Fruit fly (Drosophila melanogaster): ENCODE data around the gene Elo68beta.

Gene Elo68beta

DNA sequence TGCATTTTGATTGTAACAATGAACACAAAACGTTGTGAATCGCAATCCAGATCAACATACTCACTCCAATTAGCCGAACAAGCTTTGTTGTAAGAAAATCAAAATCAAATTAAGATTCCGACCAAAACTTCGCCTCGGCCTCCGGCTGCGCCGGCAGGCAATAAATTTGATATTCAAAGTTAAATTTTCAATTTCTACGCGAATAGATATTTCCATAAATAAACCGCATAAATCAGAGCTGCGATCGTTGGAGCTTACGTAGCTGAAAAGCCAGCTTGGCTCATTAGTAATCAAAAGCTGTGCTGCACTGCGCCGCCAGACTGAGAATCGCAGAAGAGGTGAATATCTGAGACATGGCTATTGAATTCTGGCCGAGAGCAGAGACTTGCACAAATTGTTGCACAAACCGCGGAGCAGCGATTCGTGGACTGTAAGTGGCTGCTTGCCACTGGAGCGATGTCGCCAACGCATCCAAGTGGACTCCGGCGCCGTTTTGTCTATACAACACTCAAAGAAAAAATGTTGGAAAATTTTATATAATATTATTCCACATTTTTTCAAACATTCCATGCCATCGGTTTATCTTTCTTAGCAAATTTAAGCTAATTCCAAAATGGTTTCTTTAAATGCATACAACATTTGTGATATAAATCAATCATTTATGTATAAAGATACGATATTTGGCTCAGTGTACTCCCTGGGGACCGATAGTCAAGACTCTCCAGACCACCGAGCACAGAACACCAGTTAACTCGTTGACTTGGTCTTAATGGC lies 47.2 kb upstream of the Elo68beta start (continued):
- TF ChIP-seq pan (optimal IDR thresholded peaks at IDR 0.05), result no peak
- TF ChIP-seq pan (GFP tag; optimal IDR thresholded peaks at IDR 0.05 in 1 of 2, IDR thresholded peaks at IDR 0.05 in 1 of 2), result peak in 1 of 2 experiments; percentile 52
- TF ChIP-seq Asciz (GFP tag; optimal IDR thresholded peaks at IDR 0.05), result peak; percentile 52
- peak; percentile 70 for TF ChIP-seq CG2712 (tag; optimal IDR thresholded peaks at IDR 0.05)
- no peak for TF ChIP-seq row (GFP tag; IDR thresholded peaks at IDR 0.05)
- TF ChIP-seq lmd (GFP tag; IDR thresholded peaks at IDR 0.05), result peak; percentile 47; the same call in 1 of the 2 replicates
- TF ChIP-seq Camta (GFP tag; optimal IDR thresholded peaks at IDR 0.05), result no peak
- TF ChIP-seq Eip74EF (GFP tag; optimal IDR thresholded peaks at IDR 0.05), result peak in 1 of 2 experiments; percentile 43
- peak; percentile 27 for TF ChIP-seq az2 (GFP tag; optimal IDR thresholded peaks at IDR 0.05)
- no peak for TF ChIP-seq CG34422 (GFP tag; IDR thresholded peaks at IDR 0.05)
- peak; percentile 54 for TF ChIP-seq unpg (GFP tag; optimal IDR thresholded peaks at IDR 0.05)
- TF ChIP-seq ci (GFP tag; IDR thresholded peaks at IDR 0.05), result peak; percentile 78
- TF ChIP-seq Dbx (GFP tag; IDR thresholded peaks at IDR 0.05), result no peak
- no peak for TF ChIP-seq CG4617 (GFP tag; optimal IDR thresholded peaks at IDR 0.05; ENCODE audit: borderline replicate concordance)
- TF ChIP-seq CG13287 (GFP tag; IDR thresholded peaks at IDR 0.05; ENCODE audit: partially characterized antibody), result no peak
- TF ChIP-seq tll (GFP tag; optimal IDR thresholded peaks at IDR 0.05), result no peak
- TF ChIP-seq gsb-n (tag; optimal IDR thresholded peaks at IDR 0.05), result peak; percentile 53
- TF ChIP-seq nom (GFP tag; optimal IDR thresholded peaks at IDR 0.05), result peak; percentile 71
- peak; percentile 56 for TF ChIP-seq CG6254 (GFP tag; optimal IDR thresholded peaks at IDR 0.05)
- no peak for TF ChIP-seq salm (tag; optimal IDR thresholded peaks at IDR 0.05)
- TF ChIP-seq Max (GFP tag; optimal IDR thresholded peaks at IDR 0.05), result peak; percentile 13
- peak; percentile 24 for TF ChIP-seq CG7556 (GFP tag; optimal IDR thresholded peaks at IDR 0.05)
- peak; percentile 46 for TF ChIP-seq bcd (GFP tag; optimal IDR thresholded peaks at IDR 0.05)
- peak; percentile 1 for TF ChIP-seq oc (tag; optimal IDR thresholded peaks at IDR 0.05)
- no peak for TF ChIP-seq dati (GFP tag; IDR thresholded peaks at IDR 0.05)
- peak; percentile 37 for TF ChIP-seq Xbp1 (GFP tag; optimal IDR thresholded peaks at IDR 0.05)
- TF ChIP-seq PHDP (tag; optimal IDR thresholded peaks at IDR 0.05), result peak; percentile 38
- 0 out of 2 replicates have a peak, but pooled peaks have one; percentile 44 for TF ChIP-seq ap (GFP tag; IDR thresholded peaks at IDR 0.05)
- TF ChIP-seq phol (tag; optimal IDR thresholded peaks at IDR 0.05), result peak; percentile 65
- TF ChIP-seq CG12219 (GFP tag; optimal IDR thresholded peaks at IDR 0.05), result no peak
- TF ChIP-seq ems (GFP tag; optimal IDR thresholded peaks at IDR 0.05), result peak; percentile 3
- TF ChIP-seq tap (tag; optimal IDR thresholded peaks at IDR 0.05), result peak; percentile 42
- peak; percentile 16; the same call in 1 of the 2 replicates for TF ChIP-seq esg (GFP tag; conservative IDR thresholded peaks at IDR 0.05)
- no peak for TF ChIP-seq Adf1 (GFP tag; IDR thresholded peaks at IDR 0.05)
- no peak for TF ChIP-seq D (optimal IDR thresholded peaks at IDR 0.05)
- peak; percentile 48 for TF ChIP-seq D (GFP tag; optimal IDR thresholded peaks at IDR 0.05)
- no peak for TF ChIP-seq Usf (GFP tag; optimal IDR thresholded peaks at IDR 0.05)
- peak; percentile 22; the same call in 1 of the 2 replicates for TF ChIP-seq CG14014 (GFP tag; IDR thresholded peaks at IDR 0.05)
- TF ChIP-seq CG17359 (tag; optimal IDR thresholded peaks at IDR 0.05), result peak; percentile 68
- TF ChIP-seq CG17568 (GFP tag; optimal IDR thresholded peaks at IDR 0.05), result no peak
- TF ChIP-seq sens (GFP tag), result peak; percentile 87
- TF ChIP-seq CG2678 (tag; optimal IDR thresholded peaks at IDR 0.05), result peak; percentile 65
- peak in 1 of 2 experiments; percentile 65 for TF ChIP-seq Hr51 (GFP tag; optimal IDR thresholded peaks at IDR 0.05)
- TF ChIP-seq CG32772 (GFP tag; IDR thresholded peaks at IDR 0.05), result peak; percentile 40; the same call in 1 of the 2 replicates
- TF ChIP-seq CG31441 (GFP tag; IDR thresholded peaks at IDR 0.05), result peak; percentile 70
- peak; percentile 74 for TF ChIP-seq Drgx (GFP tag; IDR thresholded peaks at IDR 0.05)
- no peak for TF ChIP-seq Fer2 (tag; optimal IDR thresholded peaks at IDR 0.05)
- peak; percentile 35 for TF ChIP-seq CG9437 (GFP tag; optimal IDR thresholded peaks at IDR 0.05)
